Fruit fly (Drosophila melanogaster): ENCODE results near the gene CG4998.

DNA sequence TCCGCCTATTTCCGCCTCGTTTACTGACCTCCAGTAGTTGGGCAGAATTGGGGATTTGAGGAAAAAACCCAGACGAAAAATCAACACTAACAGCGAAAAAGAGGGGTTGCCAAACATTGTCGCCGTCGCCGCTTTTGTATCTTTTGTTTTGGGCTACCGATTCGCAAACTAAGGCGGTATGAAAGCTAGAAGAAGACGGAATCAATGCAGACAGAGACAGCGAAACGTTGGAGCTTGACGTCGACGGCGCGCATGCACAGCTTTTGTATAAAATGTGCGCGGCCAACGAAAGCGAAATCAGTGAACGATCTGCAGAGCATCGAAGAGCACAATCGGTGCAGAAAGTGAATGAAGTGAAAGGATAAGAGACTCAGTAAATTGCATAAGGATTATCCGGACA lies at the start of gene CG4998:
- TF ChIP-seq CG8478 (optimal IDR thresholded peaks at IDR 0.05): no peak
- TF ChIP-seq CTCF (optimal IDR thresholded peaks at IDR 0.05): no peak

Measured in S2 (cell line).